Fruit fly (Drosophila melanogaster): ENCODE data around the gene CG34404.

CG34404 gene

DNA sequence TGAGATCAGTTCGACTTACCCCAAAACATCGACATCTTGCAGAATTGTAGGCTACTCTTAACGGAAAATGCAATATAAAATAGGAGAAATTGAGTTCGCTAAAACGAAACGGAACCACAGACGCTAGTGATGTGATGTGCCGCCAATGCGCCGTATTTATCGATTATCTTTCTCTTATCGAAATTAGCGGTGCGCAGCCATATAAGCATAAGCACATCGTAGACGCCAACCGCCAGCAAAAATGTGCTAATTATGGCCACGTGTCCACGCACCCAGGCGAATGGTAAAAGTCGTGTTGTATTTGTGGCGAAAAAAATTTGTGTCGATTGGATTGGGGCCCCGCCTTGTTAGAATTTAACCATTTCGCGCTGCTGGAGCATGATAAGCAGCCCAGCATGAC lies 34.5 kb downstream of the CG34404 start, which contains the start of the genes Fkbp39 and Cyfip (continued):
- TF ChIP-seq CG42726 (GFP tag; IDR thresholded peaks at IDR 0.05; ENCODE audit: partially characterized antibody) (peak; percentile 80), CG18011 (GFP tag; optimal IDR thresholded peaks at IDR 0.05) (peak; percentile 47), Dp (GFP tag; optimal IDR thresholded peaks at IDR 0.05) (peak; percentile 71), Vsx1 (GFP tag; optimal IDR thresholded peaks at IDR 0.05) (no peak), so (GFP tag; IDR thresholded peaks at IDR 0.05) (no peak), CG10366 (GFP tag; IDR thresholded peaks at IDR 0.05) (peak; percentile 34), Dll (GFP tag; IDR thresholded peaks at IDR 0.05; ENCODE audit: partially characterized antibody) (peak; percentile 74), pan (optimal IDR thresholded peaks at IDR 0.05) (no peak), pan (GFP tag; optimal IDR thresholded peaks at IDR 0.05 in 1 of 2, IDR thresholded peaks at IDR 0.05 in 1 of 2) (peak in 1 of 2 experiments; percentile 54), CG2202 (tag; optimal IDR thresholded peaks at IDR 0.05) (peak; percentile 18), CG10979 (tag; optimal IDR thresholded peaks at IDR 0.05) (peak; percentile 21), gsb (GFP tag; IDR thresholded peaks at IDR 0.05) (no peak), Camta (GFP tag; optimal IDR thresholded peaks at IDR 0.05) (no peak), Sox102F (GFP tag; optimal IDR thresholded peaks at IDR 0.05) (no peak), CG32772 (GFP tag; IDR thresholded peaks at IDR 0.05) (peak; percentile 78), CG31441 (GFP tag; IDR thresholded peaks at IDR 0.05) (no peak), gsb-n (tag; optimal IDR thresholded peaks at IDR 0.05) (no peak), CTCF (GFP tag; optimal IDR thresholded peaks at IDR 0.05) (peak; percentile 34), Hr3 (GFP tag; optimal IDR thresholded peaks at IDR 0.05) (peak; percentile 20), odd (GFP tag; optimal IDR thresholded peaks at IDR 0.05) (no peak), fu2 (GFP tag; optimal IDR thresholded peaks at IDR 0.05) (peak; percentile 47), CG3726 (GFP tag; IDR thresholded peaks at IDR 0.05) (no peak), CG17829 (tag; optimal IDR thresholded peaks at IDR 0.05) (peak; percentile 77), Hmr (GFP tag; optimal IDR thresholded peaks at IDR 0.05) (peak; percentile 78), dmrt99B (tag; optimal IDR thresholded peaks at IDR 0.05) (no peak), Hr78 (GFP tag; optimal IDR thresholded peaks at IDR 0.05) (no peak), Gug (GFP tag; IDR thresholded peaks at IDR 0.05) (peak; percentile 38; the same call in 1 of the 4 replicates), Sry-δ (GFP tag; optimal IDR thresholded peaks at IDR 0.05) (peak; percentile 100), CG1024 (GFP tag; IDR thresholded peaks at IDR 0.05) (no peak), CG2120 (GFP tag; optimal IDR thresholded peaks at IDR 0.05) (peak; percentile 71), Mes4 (GFP tag; optimal IDR thresholded peaks at IDR 0.05) (peak; percentile 52), CG13775 (GFP tag; optimal IDR thresholded peaks at IDR 0.05) (peak; percentile 40), CG1792 (GFP tag; optimal IDR thresholded peaks at IDR 0.05) (peak; percentile 22), Xrp1 (GFP tag; IDR thresholded peaks at IDR 0.05) (0 out of 2 replicates have a peak, but pooled peaks have one; percentile 27), row (GFP tag; IDR thresholded peaks at IDR 0.05) (peak; percentile 44; the same call in 2 of the 3 replicates), YL-1 (GFP tag; optimal IDR thresholded peaks at IDR 0.05) (peak; percentile 98), CG4730 (GFP tag; IDR thresholded peaks at IDR 0.05) (no peak), gfzf (GFP tag; optimal IDR thresholded peaks at IDR 0.05) (peak; percentile 98), CG17802 (tag; optimal IDR thresholded peaks at IDR 0.05) (no peak), wek (GFP tag; optimal IDR thresholded peaks at IDR 0.05) (no peak), PHDP (tag; optimal IDR thresholded peaks at IDR 0.05) (peak; percentile 17), Trl (optimal IDR thresholded peaks at IDR 0.05) (no peak), Trl (GFP tag; optimal IDR thresholded peaks at IDR 0.05) (peak; percentile 74), CG14860 (GFP tag; IDR thresholded peaks at IDR 0.05; ENCODE audit: partially characterized antibody) (0 out of 3 replicates have a peak, but pooled peaks have one; percentile 42), CkIIα-i1 (GFP tag; IDR thresholded peaks at IDR 0.05) (no peak), CG43689 (GFP tag; IDR thresholded peaks at IDR 0.05) (no peak), CG17361 (GFP tag; IDR thresholded peaks at IDR 0.05) (no peak), CG6254 (GFP tag; optimal IDR thresholded peaks at IDR 0.05) (no peak), CG3847 (GFP tag; IDR thresholded peaks at IDR 0.05) (peak; percentile 69), CG3281 (GFP tag; optimal IDR thresholded peaks at IDR 0.05) (no peak), tap (tag; optimal IDR thresholded peaks at IDR 0.05) (no peak), Blimp-1 (GFP tag; optimal IDR thresholded peaks at IDR 0.05) (no peak)
